Fruit fly (Drosophila melanogaster) whole organism, wandering third instar larva: ENCODE results near the gene Clbn.

Source experiments
- Hr78 ChIP-seq: fragments of >200 bp; optimal IDR thresholded peaks from 2 replicates; lab custom pipeline; 2017; ENCODE audit warnings: missing biosample characterization, missing genetic modification characterization
- Jra ChIP-seq: sonication (Bioruptor generic); optimal IDR thresholded peaks from 2 replicates; lab custom pipeline; 2016; ENCODE audit warnings: missing biosample characterization, missing genetic modification characterization

DNA sequence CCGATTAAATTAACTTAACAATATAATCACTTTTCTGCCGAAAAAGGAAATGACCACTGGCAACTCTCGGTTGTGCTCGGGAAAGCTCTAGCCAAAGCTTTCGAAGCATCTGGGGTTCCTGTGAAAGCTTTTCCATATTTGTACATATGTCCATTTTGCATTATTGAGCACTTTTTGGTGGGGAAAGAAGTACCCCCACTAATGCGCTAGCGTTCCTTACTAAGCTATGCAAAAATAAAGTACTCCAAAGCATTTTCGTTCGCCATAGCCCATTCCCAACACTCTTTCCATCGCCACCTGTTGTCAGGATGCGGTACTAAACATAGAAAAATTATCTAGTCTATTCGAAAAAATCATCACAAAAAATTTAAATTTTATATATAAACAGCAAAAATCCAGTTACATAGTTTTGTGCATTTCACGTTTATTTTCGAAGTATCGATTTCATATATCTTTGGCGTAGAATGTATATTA is 14.8 kb upstream of the Clbn start, which contains the start of gene Nepl16:
- TF ChIP-seq Hr78 (GFP tag; lab: Kevin White, UChicago) (no peak), Jra (GFP tag; lab: Kevin White, UChicago) (no peak)
